Worm (Caenorhabditis elegans) whole organism, L1 larva: Measurements from ENCODE around the gene lrpr-1.

Experiments used
- blmp-1 ChIP-seq: fragments of 150-350 bp; optimal IDR thresholded peaks from 2 replicates; lab custom pipeline; 2014; ENCODE audit warnings: missing biosample characterization, missing genetic modification characterization
- ces-1 ChIP-seq: fragments of 150-350 bp; optimal IDR thresholded peaks from 2 replicates; lab custom pipeline; 2014; ENCODE audit warnings: missing biosample characterization, missing genetic modification reagents, missing genetic modification characterization
- fkh-10 ChIP-seq: sonication (generic microtip); optimal IDR thresholded peaks from 2 replicates; lab custom pipeline; 2017; ENCODE audit warnings: missing biosample characterization, missing genetic modification reagents, missing genetic modification characterization
- lin-35 ChIP-seq, 2 experiments: fragments of 150-350 bp; optimal IDR thresholded peaks; 2 replicates each; lab custom pipeline; 2014; ENCODE audit warnings: missing biosample characterization in 2 of 2, missing genetic modification characterization in 2 of 2, missing genetic modification reagents in 2 of 2
- lir-3 ChIP-seq: sonication (generic microtip); optimal IDR thresholded peaks from 2 replicates; lab custom pipeline; 2016; ENCODE audit warnings: mild to moderate bottlenecking, missing genetic modification characterization, moderate library complexity, missing compliant biosample characterization; ENCODE audit not compliant: poor library complexity
- lsy-2 ChIP-seq, 2 experiments: fragments of 150-350 bp; optimal IDR thresholded peaks; 2 replicates each; lab custom pipeline; 2014; ENCODE audit warnings: missing biosample characterization in 2 of 2, missing genetic modification characterization in 2 of 2
- mdl-1 ChIP-seq, 2 experiments: fragments of 150-350 bp; optimal IDR thresholded peaks; 2 replicates each; lab custom pipeline; 2014 to 2017; ENCODE audit warnings: missing biosample characterization in 2 of 2, missing genetic modification characterization in 2 of 2, inconsistent platforms in 1 of 2
- pag-3 ChIP-seq: sonication (generic microtip); optimal IDR thresholded peaks from 2 replicates; lab custom pipeline; 2017; ENCODE audit warnings: missing genetic modification characterization, mild to moderate bottlenecking, missing compliant biosample characterization, antibody characterized with exemption, borderline replicate concordance; ENCODE audit not compliant: insufficient read depth
- sox-4 ChIP-seq: sonication (generic microtip); optimal IDR thresholded peaks from 2 replicates; lab custom pipeline; 2016; ENCODE audit warnings: missing genetic modification characterization, missing compliant biosample characterization
- tbx-2 ChIP-seq: sonication (generic microtip); optimal IDR thresholded peaks from 2 replicates; lab custom pipeline; 2016; ENCODE audit warnings: missing genetic modification characterization, missing compliant biosample characterization
- unc-130 ChIP-seq: fragments of 150-350 bp; optimal IDR thresholded peaks from 2 replicates; lab custom pipeline; 2017; ENCODE audit warnings: missing biosample characterization, missing genetic modification characterization, inconsistent platforms

DNA sequence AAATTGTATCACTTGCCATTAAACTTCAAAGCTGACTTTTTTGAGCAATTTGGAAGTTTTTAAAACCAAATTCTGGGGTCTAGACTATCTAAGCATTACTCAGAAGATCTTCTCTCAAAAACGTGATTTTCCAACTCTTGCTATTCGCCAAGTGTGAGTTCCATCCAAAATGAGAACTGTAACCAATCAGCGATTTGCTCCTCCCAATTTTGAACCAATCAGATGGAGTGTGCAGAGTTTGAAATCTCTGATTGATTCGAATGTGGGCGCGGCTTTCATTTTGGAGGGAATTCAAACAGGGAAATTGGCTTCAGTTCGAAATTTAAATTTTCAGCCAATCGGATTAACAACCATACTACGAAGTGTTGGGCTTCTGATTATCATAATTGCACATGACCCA, 35.4 kb upstream of the lrpr-1 start:
- TF ChIP-seq mdl-1 (tag; optimal IDR thresholded peaks at IDR 0.05; lab: Kevin White, UChicago) = no peak
- TF ChIP-seq unc-130 (tag; lab: Kevin White, UChicago) = no peak
- TF ChIP-seq blmp-1 = no peak
- no peak for TF ChIP-seq fkh-10 (GFP tag; lab: Kevin White, UChicago)
- TF ChIP-seq sox-4 (tag; lab: Kevin White, UChicago) = no peak
- no peak for TF ChIP-seq lin-35 (GFP tag; optimal IDR thresholded peaks at IDR 0.05; lab: Kevin White, UChicago)
- TF ChIP-seq lir-3 (tag; lab: Kevin White, UChicago) = no peak
- TF ChIP-seq pag-3 (tag; lab: Kevin White, UChicago) = no peak
- TF ChIP-seq tbx-2 = no peak
- no peak for TF ChIP-seq lsy-2 (tag; optimal IDR thresholded peaks at IDR 0.05; lab: Kevin White, UChicago)
- TF ChIP-seq ces-1 (GFP tag; lab: Kevin White, UChicago) = no peak
